Worm (Caenorhabditis elegans) whole organism, late embryonic: ENCODE results near the gene rpn-5.

ENCODE experiments used
- C08G9.2 ChIP-seq: sonication (generic microtip); optimal IDR thresholded peaks from 2 replicates; lab custom pipeline; 2016; ENCODE audit warnings: mild to moderate bottlenecking, missing genetic modification characterization, moderate library complexity, missing compliant biosample characterization
- C38D4.7 ChIP-seq: fragments of 200-800 bp; sonication (Bioruptor generic); optimal IDR thresholded peaks from 2 replicates; lab custom pipeline; 2018; ENCODE audit warnings: mild to moderate bottlenecking, missing genetic modification characterization, moderate library complexity, missing compliant biosample characterization
- F13H6.1 ChIP-seq: sonication (generic microtip); optimal IDR thresholded peaks from 2 replicates; lab custom pipeline; 2016; ENCODE audit warnings: missing genetic modification characterization, missing compliant biosample characterization
- K02D7.2 ChIP-seq: sonication (generic microtip); optimal IDR thresholded peaks from 2 replicates; lab custom pipeline; 2017; ENCODE audit warnings: mild to moderate bottlenecking, missing genetic modification characterization, missing compliant biosample characterization
- K09A11.1 ChIP-seq: sonication (generic microtip); optimal IDR thresholded peaks from 2 replicates; lab custom pipeline; 2017; ENCODE audit warnings: antibody characterized with exemption, mild to moderate bottlenecking, missing genetic modification characterization, missing compliant biosample characterization; ENCODE audit not compliant: insufficient read depth
- T23F11.4 ChIP-seq: fragments of 200-800 bp; sonication (Bioruptor generic); optimal IDR thresholded peaks from 2 replicates; lab custom pipeline; 2018; ENCODE audit warnings: mild to moderate bottlenecking, missing genetic modification characterization, missing compliant biosample characterization
- Y22D7AL.16 ChIP-seq: sonication (generic microtip); optimal IDR thresholded peaks from 2 replicates; lab custom pipeline; 2016; ENCODE audit warnings: missing genetic modification characterization, missing compliant biosample characterization
- ahr-1 ChIP-seq: sonication (generic microtip); optimal IDR thresholded peaks from 2 replicates; lab custom pipeline; 2016; ENCODE audit warnings: missing genetic modification characterization, missing compliant biosample characterization
- ceh-14 ChIP-seq: sonication (generic microtip); optimal IDR thresholded peaks from 2 replicates; lab custom pipeline; 2016; ENCODE audit warnings: missing genotype, missing genetic modification characterization, missing compliant biosample characterization
- ceh-18 ChIP-seq: sonication (generic microtip); optimal IDR thresholded peaks from 2 replicates; lab custom pipeline; 2016; ENCODE audit warnings: missing genetic modification characterization, missing compliant biosample characterization
- ceh-19 ChIP-seq: fragments of 200-800 bp; sonication (Bioruptor generic); optimal IDR thresholded peaks from 2 replicates; lab custom pipeline; 2018; ENCODE audit warnings: mild to moderate bottlenecking, missing genetic modification characterization, missing compliant biosample characterization
- ceh-2 ChIP-seq: sonication (generic microtip); optimal IDR thresholded peaks from 2 replicates; lab custom pipeline; 2016; ENCODE audit warnings: missing genotype, missing genetic modification characterization, missing compliant biosample characterization
- ceh-24 ChIP-seq: sonication (generic microtip); optimal IDR thresholded peaks from 2 replicates; lab custom pipeline; 2016; ENCODE audit warnings: mild to moderate bottlenecking, missing genetic modification characterization, missing compliant biosample characterization
- ceh-31 ChIP-seq: sonication (generic microtip); optimal IDR thresholded peaks from 2 replicates; lab custom pipeline; 2016; ENCODE audit warnings: missing genetic modification characterization, missing compliant biosample characterization
- ceh-34 ChIP-seq: sonication (generic microtip); optimal IDR thresholded peaks from 2 replicates; lab custom pipeline; 2016; ENCODE audit warnings: mild to moderate bottlenecking, missing genetic modification characterization, missing compliant biosample characterization
- ceh-45 ChIP-seq: fragments of 200-800 bp; sonication (Bioruptor generic); IDR thresholded peaks from 2 replicates; pipeline ENCODE4 v1.3.6; 2022; ENCODE audit warnings: missing genetic modification reagents, missing genetic modification characterization, missing compliant biosample characterization
- ceh-48 ChIP-seq: sonication (generic microtip); optimal IDR thresholded peaks from 2 replicates; lab custom pipeline; 2016; ENCODE audit warnings: missing genetic modification characterization, inconsistent platforms, missing compliant biosample characterization
- ceh-6 ChIP-seq: fragments of 200-800 bp; sonication (Bioruptor generic); optimal IDR thresholded peaks from 2 replicates; lab custom pipeline; 2018; ENCODE audit warnings: mild to moderate bottlenecking, missing genetic modification characterization, missing compliant biosample characterization
- che-1 ChIP-seq: sonication (generic microtip); optimal IDR thresholded peaks from 2 replicates; lab custom pipeline; 2016; ENCODE audit warnings: mild to moderate bottlenecking, missing genetic modification characterization, missing compliant biosample characterization
- dmd-4 ChIP-seq: sonication (generic microtip); optimal IDR thresholded peaks from 2 replicates; lab custom pipeline; 2016; ENCODE audit warnings: borderline replicate concordance, missing genetic modification characterization, missing compliant biosample characterization
- ets-4 ChIP-seq: sonication (generic microtip); optimal IDR thresholded peaks from 2 replicates; lab custom pipeline; 2016; ENCODE audit warnings: missing genetic modification characterization, missing compliant biosample characterization
- eyg-1 ChIP-seq: sonication (generic microtip); optimal IDR thresholded peaks from 2 replicates; lab custom pipeline; 2016; ENCODE audit warnings: missing genotype, missing genetic modification characterization, missing compliant biosample characterization
- fax-1 ChIP-seq: sonication (generic microtip); optimal IDR thresholded peaks from 2 replicates; lab custom pipeline; 2016; ENCODE audit warnings: missing genotype, missing genetic modification characterization, missing compliant biosample characterization
- fkh-6 ChIP-seq: sonication (generic microtip); optimal IDR thresholded peaks from 2 replicates; lab custom pipeline; 2016; ENCODE audit warnings: missing genetic modification characterization, missing compliant biosample characterization
- gmeb-2 ChIP-seq: sonication (generic microtip); optimal IDR thresholded peaks from 2 replicates; lab custom pipeline; 2016; ENCODE audit warnings: missing genetic modification characterization, inconsistent platforms, missing compliant biosample characterization
- hlh-6 ChIP-seq: sonication (generic microtip); optimal IDR thresholded peaks from 2 replicates; lab custom pipeline; 2016; ENCODE audit warnings: missing genotype, missing genetic modification characterization, missing compliant biosample characterization
- hlh-8 ChIP-seq: sonication (generic microtip); optimal IDR thresholded peaks from 2 replicates; lab custom pipeline; 2016; ENCODE audit warnings: missing genotype, missing genetic modification characterization, missing compliant biosample characterization
- lim-6 ChIP-seq: sonication (generic microtip); optimal IDR thresholded peaks from 2 replicates; lab custom pipeline; 2016; ENCODE audit warnings: missing genetic modification characterization, missing compliant biosample characterization
- lin-11 ChIP-seq: fragments of 200-800 bp; sonication (Bioruptor generic); optimal IDR thresholded peaks from 2 replicates; lab custom pipeline; 2018; ENCODE audit warnings: mild to moderate bottlenecking, missing genetic modification characterization, missing compliant biosample characterization
- nfya-1 ChIP-seq: sonication (generic microtip); optimal IDR thresholded peaks from 2 replicates; lab custom pipeline; 2017; ENCODE audit warnings: missing genetic modification characterization, mild to moderate bottlenecking, missing compliant biosample characterization, antibody characterized with exemption, moderate library complexity
- odd-2 ChIP-seq: sonication (generic microtip); optimal IDR thresholded peaks from 2 replicates; lab custom pipeline; 2017; ENCODE audit warnings: antibody characterized with exemption, mild to moderate bottlenecking, missing genetic modification characterization, missing compliant biosample characterization
- pat-9 ChIP-seq: fragments of 200-800 bp; sonication (Bioruptor generic); optimal IDR thresholded peaks from 2 replicates; lab custom pipeline; 2018; ENCODE audit warnings: mild to moderate bottlenecking, missing genetic modification characterization, moderate library complexity, missing compliant biosample characterization
- pha-2 ChIP-seq: sonication (generic microtip); optimal IDR thresholded peaks from 2 replicates; lab custom pipeline; 2017; ENCODE audit warnings: mild to moderate bottlenecking, missing genetic modification characterization, missing compliant biosample characterization
- pha-4 ChIP-seq: fragments of 150-350 bp; optimal IDR thresholded peaks from 2 replicates; lab custom pipeline; 2018; ENCODE audit warnings: missing biosample characterization, missing genetic modification reagents, missing genetic modification characterization
- pqm-1 ChIP-seq: sonication (generic microtip); optimal IDR thresholded peaks from 2 replicates; lab custom pipeline; 2016; ENCODE audit warnings: missing genetic modification characterization, missing compliant biosample characterization
- ref-2 ChIP-seq: sonication (generic microtip); optimal IDR thresholded peaks from 2 replicates; lab custom pipeline; 2016; ENCODE audit warnings: missing genetic modification characterization, missing compliant biosample characterization
- rnt-1 ChIP-seq: sonication (generic microtip); optimal IDR thresholded peaks from 2 replicates; lab custom pipeline; 2016; ENCODE audit warnings: missing genetic modification characterization, missing compliant biosample characterization
- sdc-2 ChIP-seq: sonication (generic microtip); optimal IDR thresholded peaks from 2 replicates; lab custom pipeline; 2016; ENCODE audit warnings: missing genotype, missing genetic modification characterization, missing compliant biosample characterization
- sox-2 ChIP-seq: fragments of 200-800 bp; sonication (Bioruptor generic); IDR thresholded peaks from 2 replicates; pipeline ENCODE4 v1.3.6; 2022; ENCODE audit warnings: missing genetic modification reagents, missing genetic modification characterization, missing compliant biosample characterization
- sox-4 ChIP-seq: sonication (generic microtip); optimal IDR thresholded peaks from 2 replicates; lab custom pipeline; 2017; ENCODE audit warnings: mild to moderate bottlenecking, missing genetic modification characterization, inconsistent platforms, missing compliant biosample characterization
- syd-9 ChIP-seq: sonication (generic microtip); optimal IDR thresholded peaks from 2 replicates; lab custom pipeline; 2016; ENCODE audit warnings: mild to moderate bottlenecking, missing genetic modification characterization, moderate library complexity, missing compliant biosample characterization
- tbx-2 ChIP-seq: sonication (generic microtip); optimal IDR thresholded peaks from 2 replicates; lab custom pipeline; 2016; ENCODE audit warnings: missing genetic modification characterization, missing compliant biosample characterization
- tbx-7 ChIP-seq: sonication (generic microtip); optimal IDR thresholded peaks from 2 replicates; lab custom pipeline; 2016; ENCODE audit warnings: missing genotype, missing genetic modification characterization, missing compliant biosample characterization
- ttx-3 ChIP-seq: sonication (generic microtip); optimal IDR thresholded peaks from 2 replicates; lab custom pipeline; 2016; ENCODE audit warnings: missing genetic modification reagents, missing genetic modification characterization, missing compliant biosample characterization
- unc-3 ChIP-seq, 2 experiments: fragments of 200-800 bp in 1 of 2; sonication (Bioruptor generic) in 1 of 2; sonication (generic microtip) in 1 of 2; conservative IDR thresholded peaks in 1 of 2; optimal IDR thresholded peaks in 1 of 2; 2 replicates each; pipeline versions ENCODE4 v1.3.6 to Lab custom; 2016 to 2022; ENCODE audit warnings: missing compliant biosample characterization in 2 of 2, missing genetic modification characterization in 2 of 2, missing genetic modification reagents in 1 of 2
- unc-42 ChIP-seq: sonication (generic microtip); optimal IDR thresholded peaks from 2 replicates; lab custom pipeline; 2016; ENCODE audit warnings: missing genotype, missing genetic modification characterization, missing compliant biosample characterization
- unc-86 ChIP-seq: sonication (generic microtip); optimal IDR thresholded peaks from 2 replicates; lab custom pipeline; 2016; ENCODE audit warnings: missing genetic modification characterization, missing compliant biosample characterization
- zip-5 ChIP-seq: sonication (generic microtip); optimal IDR thresholded peaks from 2 replicates; lab custom pipeline; 2016; ENCODE audit warnings: missing genetic modification characterization, missing compliant biosample characterization
- ztf-16 ChIP-seq: sonication (generic microtip); optimal IDR thresholded peaks from 2 replicates; lab custom pipeline; 2017; ENCODE audit warnings: missing genetic modification characterization, missing compliant biosample characterization

Gene rpn-5

DNA sequence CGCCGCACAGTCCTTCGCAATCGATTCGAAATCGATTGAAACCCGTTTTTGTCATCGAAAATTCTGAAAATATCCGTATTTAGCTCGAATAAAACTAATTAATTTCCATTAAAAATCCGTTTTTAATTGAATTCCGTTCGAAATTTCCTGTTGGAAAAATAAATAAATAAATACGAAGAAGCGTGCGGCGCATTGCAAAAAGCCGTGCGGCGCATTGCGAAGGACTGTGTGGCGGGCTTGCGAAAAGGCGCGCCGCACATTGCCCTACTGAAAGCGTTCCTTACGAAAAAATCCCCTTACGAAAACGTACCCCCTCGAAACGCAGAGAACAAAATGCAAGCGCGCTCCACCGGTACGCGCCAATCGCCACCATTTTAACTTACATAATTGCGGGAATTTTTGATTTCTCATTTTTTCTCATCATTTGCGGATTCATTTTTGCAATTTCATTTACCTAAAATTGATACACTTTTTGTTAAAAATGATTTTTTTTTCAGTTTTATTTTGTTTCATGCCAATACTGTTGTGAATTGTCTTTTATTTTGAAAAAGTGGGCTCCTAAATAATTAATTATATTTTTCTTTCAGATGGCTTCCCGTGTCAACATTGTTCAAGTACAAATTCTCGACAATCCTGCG lies 3.4 kb upstream of the rpn-5 start, which contains the start of gene unc-85:
Gene unc-85 (plus strand): TSS at position 588 of the 638 bp plus-strand sequence.
- TF ChIP-seq sox-4 (tag; lab: Kevin White, UChicago) (peak; percentile 63), pqm-1 (peak; percentile 60), lin-11 (tag; lab: Kevin White, UChicago) (peak; percentile 35), ceh-31 (tag; lab: Kevin White, UChicago) (peak; percentile 86), ceh-48 (tag; lab: Kevin White, UChicago) (peak; percentile 16), ztf-16 (tag; lab: Kevin White, UChicago) (peak; percentile 51), tbx-7 (tag; lab: Kevin White, UChicago) (peak; percentile 41), lim-6 (tag; lab: Kevin White, UChicago) (peak; percentile 35), tbx-2 (tag; lab: Kevin White, UChicago) (peak; percentile 91), gmeb-2 (tag; lab: Kevin White, UChicago) (peak; percentile 59), fax-1 (tag; lab: Kevin White, UChicago) (peak; percentile 45), ttx-3 (tag; lab: Kevin White, UChicago) (peak; percentile 60), fkh-6 (tag; lab: Kevin White, UChicago) (peak; percentile 41), K09A11.1 (peak; percentile 3), F13H6.1 (tag; lab: Kevin White, UChicago) (peak; percentile 60), dmd-4 (tag; lab: Kevin White, UChicago) (peak; percentile 64), ceh-2 (tag; lab: Kevin White, UChicago) (peak; percentile 66), unc-86 (tag; lab: Kevin White, UChicago) (peak; percentile 77), C38D4.7 (GFP tag; lab: Kevin White, UChicago) (peak; percentile 3), ceh-19 (peak; percentile 61), hlh-8 (tag; lab: Kevin White, UChicago) (peak; percentile 65), eyg-1 (tag; lab: Kevin White, UChicago) (peak; percentile 26), unc-3 (GFP tag; conservative IDR thresholded peaks at IDR 0.05; lab: Robert Waterston, UW) (0 out of 2 replicates have a peak, but pooled peaks have one; percentile 20), unc-3 (tag; optimal IDR thresholded peaks at IDR 0.05; lab: Kevin White, UChicago) (peak; percentile 73), ceh-6 (GFP tag; lab: Kevin White, UChicago) (peak; percentile 44), C08G9.2 (tag; lab: Kevin White, UChicago) (peak; percentile 73), che-1 (tag; lab: Kevin White, UChicago) (peak; percentile 51), nfya-1 (tag; lab: Kevin White, UChicago) (peak; percentile 78), T23F11.4 (GFP tag; lab: Kevin White, UChicago) (peak; percentile 47), ceh-34 (peak; percentile 75), ets-4 (peak; percentile 19), rnt-1 (tag; lab: Kevin White, UChicago) (peak; percentile 55), pha-2 (tag; lab: Kevin White, UChicago) (peak; percentile 17), Y22D7AL.16 (tag; lab: Kevin White, UChicago) (peak; percentile 8), unc-42 (tag; lab: Kevin White, UChicago) (peak; percentile 70), ref-2 (peak; percentile 85), ceh-14 (tag; lab: Kevin White, UChicago) (peak; percentile 91), pat-9 (tag; lab: Kevin White, UChicago) (peak; percentile 33), zip-5 (tag; lab: Kevin White, UChicago) (peak; percentile 56), ceh-18 (tag; lab: Kevin White, UChicago) (peak; percentile 73)
- TF ChIP-seq, all 69 proteins: peak for 39; not testable (repeated sequence) for 30

DNA sequence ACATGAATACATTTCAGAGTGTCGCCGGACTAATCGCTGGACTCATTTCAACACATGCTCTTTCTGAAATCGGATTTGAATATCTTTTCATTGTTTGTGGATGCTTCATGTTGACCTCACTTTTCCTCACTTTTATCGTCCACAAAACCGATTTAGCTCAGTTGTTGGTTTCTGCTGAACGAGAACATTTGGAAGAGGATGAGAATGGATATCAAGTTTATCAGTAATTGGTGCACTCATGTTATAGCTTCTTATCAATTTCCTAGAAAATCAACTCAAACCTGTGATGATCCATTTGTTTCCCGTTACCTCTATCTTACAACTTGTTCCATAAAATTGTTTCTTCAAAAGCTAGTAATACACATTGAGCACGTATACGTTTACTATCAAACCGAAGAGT lies 2.2 kb downstream of the rpn-5 start:
- no peak for TF ChIP-seq ceh-14 (tag; lab: Kevin White, UChicago)
- TF ChIP-seq syd-9 (tag; lab: Kevin White, UChicago), result no peak
- no peak for TF ChIP-seq T23F11.4 (GFP tag; lab: Kevin White, UChicago)
- no peak for TF ChIP-seq hlh-6 (tag; lab: Kevin White, UChicago)
- TF ChIP-seq sox-2, result no peak
- TF ChIP-seq fkh-6 (tag; lab: Kevin White, UChicago), result no peak
- TF ChIP-seq gmeb-2 (tag; lab: Kevin White, UChicago), result no peak
- no peak for TF ChIP-seq ceh-45 (GFP tag; lab: Robert Waterston, UW)
- no peak for TF ChIP-seq Y22D7AL.16 (tag; lab: Kevin White, UChicago)
- no peak for TF ChIP-seq eyg-1 (tag; lab: Kevin White, UChicago)
- no peak for TF ChIP-seq sdc-2
- no peak for TF ChIP-seq ahr-1 (tag; lab: Kevin White, UChicago)
- no peak for TF ChIP-seq pha-4
- TF ChIP-seq nfya-1 (tag; lab: Kevin White, UChicago), result no peak
- TF ChIP-seq ztf-16 (tag; lab: Kevin White, UChicago), result no peak
- TF ChIP-seq K02D7.2, result no peak
- no peak for TF ChIP-seq odd-2 (tag; lab: Kevin White, UChicago)
- TF ChIP-seq ceh-19, result no peak
- TF ChIP-seq ceh-24 (tag; lab: Kevin White, UChicago), result no peak
- TF ChIP-seq K09A11.1, result no peak
- TF ChIP-seq, all 69 proteins: peak for 0
